Fruit fly (Drosophila melanogaster): ENCODE measurements around the gene CG11885.

Gene CG11885

DNA sequence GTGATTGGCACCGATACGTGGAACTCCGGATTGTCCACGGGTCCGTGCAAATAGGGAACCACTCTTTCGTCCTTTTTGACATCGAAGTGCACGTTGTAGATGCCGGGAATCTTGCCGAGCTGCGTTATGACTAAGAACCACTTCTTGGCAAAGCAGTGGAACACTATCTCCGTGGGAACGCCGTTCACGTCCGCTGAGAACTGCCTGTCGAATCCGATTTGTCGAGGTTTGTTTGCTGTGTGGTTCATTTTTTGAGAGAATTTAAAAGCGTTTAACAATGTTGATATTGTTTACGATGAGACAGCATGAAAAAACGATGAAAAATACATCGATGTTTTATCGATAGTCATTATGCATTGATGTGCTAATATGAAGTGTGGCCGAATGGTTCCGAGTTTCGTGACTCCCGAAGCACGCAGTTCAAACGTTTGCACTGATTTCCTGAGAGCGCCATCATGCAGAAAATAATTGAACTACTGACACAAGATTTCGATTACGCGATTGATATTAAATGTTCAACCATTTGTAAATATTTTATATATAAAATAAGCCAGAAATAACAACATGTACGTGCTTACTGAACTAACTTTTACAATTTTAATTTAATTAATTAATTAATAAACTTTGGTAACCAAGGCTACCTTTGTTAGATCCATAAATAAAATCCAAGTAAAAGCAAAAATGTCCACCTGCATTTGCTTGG is at the start of gene CG11885, which contains the start of gene CG13692 (continued):
- TF ChIP-seq CG18599 (GFP tag; optimal IDR thresholded peaks at IDR 0.05) (no peak), HLH54F (GFP tag; optimal IDR thresholded peaks at IDR 0.05) (no peak), CG2120 (GFP tag; optimal IDR thresholded peaks at IDR 0.05) (peak; percentile 51), Ssrp (tag; optimal IDR thresholded peaks at IDR 0.05) (no peak), ems (GFP tag; optimal IDR thresholded peaks at IDR 0.05) (no peak), tgo (GFP tag; IDR thresholded peaks at IDR 0.05) (no peak), CG12942 (GFP tag; optimal IDR thresholded peaks at IDR 0.05) (peak; percentile 19), Dbx (GFP tag; IDR thresholded peaks at IDR 0.05) (peak; percentile 73), CG12659 (GFP tag; optimal IDR thresholded peaks at IDR 0.05) (peak; percentile 88), crc (GFP tag; optimal IDR thresholded peaks at IDR 0.05) (no peak), CG15269 (tag; optimal IDR thresholded peaks at IDR 0.05) (peak; percentile 33), CG4424 (GFP tag; optimal IDR thresholded peaks at IDR 0.05) (peak; percentile 30), maf-S (GFP tag; optimal IDR thresholded peaks at IDR 0.05) (no peak), CG10565 (GFP tag; optimal IDR thresholded peaks at IDR 0.05) (no peak), Ptx1 (GFP tag; IDR thresholded peaks at IDR 0.05) (no peak), hbn (GFP tag; IDR thresholded peaks at IDR 0.05; ENCODE audit: partially characterized antibody) (peak; percentile 99), CG11696 (GFP tag; IDR thresholded peaks at IDR 0.05) (no peak), CG9932 (GFP tag; IDR thresholded peaks at IDR 0.05) (peak; percentile 74), Doc2 (GFP tag; IDR thresholded peaks at IDR 0.05) (no peak), D (optimal IDR thresholded peaks at IDR 0.05) (peak; percentile 76), D (GFP tag; optimal IDR thresholded peaks at IDR 0.05) (no peak), amos (GFP tag; IDR thresholded peaks at IDR 0.05; ENCODE audit: partially characterized antibody) (peak; percentile 99), row (GFP tag; IDR thresholded peaks at IDR 0.05) (peak; percentile 62), Jarid2 (GFP tag; optimal IDR thresholded peaks at IDR 0.05) (no peak), jumu (GFP tag; optimal IDR thresholded peaks at IDR 0.05) (no peak), crp (GFP tag; optimal IDR thresholded peaks at IDR 0.05) (peak in 1 of 2 experiments; percentile 9), Spps (tag; optimal IDR thresholded peaks at IDR 0.05) (no peak), CG8089 (GFP tag; optimal IDR thresholded peaks at IDR 0.05) (no peak), pzg (GFP tag; optimal IDR thresholded peaks at IDR 0.05) (peak; percentile 98), CG4730 (GFP tag; IDR thresholded peaks at IDR 0.05) (no peak), CG10209 (GFP tag; optimal IDR thresholded peaks at IDR 0.05) (peak; percentile 31), CG10979 (tag; optimal IDR thresholded peaks at IDR 0.05) (peak; percentile 13), Rfx (GFP tag; IDR thresholded peaks at IDR 0.05) (peak; percentile 74), CG11093 (GFP tag; IDR thresholded peaks at IDR 0.05) (no peak), CG33213 (GFP tag; optimal IDR thresholded peaks at IDR 0.05) (peak; percentile 53), nerfin-1 (tag; optimal IDR thresholded peaks at IDR 0.05) (peak; percentile 24), pum (GFP tag; optimal IDR thresholded peaks at IDR 0.05) (peak; percentile 4), CG2116 (GFP tag; optimal IDR thresholded peaks at IDR 0.05) (peak; percentile 94), Lhr (GFP tag; optimal IDR thresholded peaks at IDR 0.05) (peak; percentile 70), CG34422 (GFP tag; IDR thresholded peaks at IDR 0.05) (peak; percentile 18; the same call in 1 of the 3 replicates), h (optimal IDR thresholded peaks at IDR 0.05) (no peak), sqz (GFP tag; optimal IDR thresholded peaks at IDR 0.05) (peak; percentile 81), lov (optimal IDR thresholded peaks at IDR 0.05) (no peak), lov (GFP tag; IDR thresholded peaks at IDR 0.05) (0 out of 3 replicates have a peak, but pooled peaks have one; percentile 51), Mes4 (GFP tag; optimal IDR thresholded peaks at IDR 0.05) (no peak), jing (GFP tag; optimal IDR thresholded peaks at IDR 0.05) (no peak), dati (GFP tag; IDR thresholded peaks at IDR 0.05) (no peak), Doc3 (GFP tag; IDR thresholded peaks at IDR 0.05; ENCODE audit: partially characterized antibody) (peak; percentile 99), oc (tag; optimal IDR thresholded peaks at IDR 0.05) (peak; percentile 13), zfh1 (GFP tag; IDR thresholded peaks at IDR 0.05) (no peak), D19B (GFP tag; optimal IDR thresholded peaks at IDR 0.05) (no peak)

Measured in whole organism, embryonic.